Fruit fly (Drosophila melanogaster) whole organism, embryonic: ENCODE measurements around the gene Tep4.

ENCODE experiments used
- Abd-B ChIP-seq: fragments of 200-800 bp; sonication (Bioruptor generic); optimal IDR thresholded peaks from 2 replicates; lab custom pipeline; 2018; ENCODE audit warnings: missing biosample characterization, mild to moderate bottlenecking, missing genetic modification characterization, moderate library complexity
- B-H2 ChIP-seq: fragments of 200-800 bp; sonication (Bioruptor generic); optimal IDR thresholded peaks from 2 replicates; lab custom pipeline; 2018; ENCODE audit warnings: missing biosample characterization, mild to moderate bottlenecking, missing genetic modification characterization
- Bdp1 ChIP-seq: fragments of 200-800 bp; sonication (Bioruptor generic); optimal IDR thresholded peaks from 3 replicates; lab custom pipeline; 2016; ENCODE audit warnings: missing biosample characterization, missing genetic modification characterization
- CG10431 ChIP-seq: fragments of 200-800 bp; sonication (Bioruptor generic); optimal IDR thresholded peaks from 3 replicates; lab custom pipeline; 2018; ENCODE audit warnings: missing biosample characterization, mild to moderate bottlenecking, missing genetic modification characterization
- CG11504 ChIP-seq: fragments of 200-800 bp; sonication (Bioruptor generic); optimal IDR thresholded peaks from 3 replicates; lab custom pipeline; 2019; ENCODE audit warnings: missing biosample characterization, mild to moderate bottlenecking, missing genetic modification characterization, moderate library complexity
- CG1233 ChIP-seq: fragments of 200-800 bp; sonication (Bioruptor generic); optimal IDR thresholded peaks from 4 replicates; lab custom pipeline; 2018; ENCODE audit warnings: missing biosample characterization, mild to moderate bottlenecking, missing genetic modification characterization
- CG13123 ChIP-seq: fragments of 200-800 bp; sonication (Bioruptor generic); optimal IDR thresholded peaks from 2 replicates; lab custom pipeline; 2016; ENCODE audit warnings: missing biosample characterization, missing genetic modification characterization
- CG13296 ChIP-seq: fragments of 200-800 bp; sonication (Bioruptor generic); optimal IDR thresholded peaks from 3 replicates; lab custom pipeline; 2018; ENCODE audit warnings: missing biosample characterization, mild to moderate bottlenecking, missing genetic modification characterization
- CG14441 ChIP-seq: fragments of 200-800 bp; sonication (Bioruptor generic); IDR thresholded peaks from 2 replicates; pipeline ENCODE4 v1.3.6; 2022; ENCODE audit warnings: missing biosample characterization, missing genetic modification characterization
- CG17359 ChIP-seq: fragments of 200-800 bp; sonication (Bioruptor generic); optimal IDR thresholded peaks from 3 replicates; lab custom pipeline; 2018; ENCODE audit warnings: missing biosample characterization, mild to moderate bottlenecking, missing genetic modification characterization, moderate library complexity
- CG18476 ChIP-seq: fragments of 200-800 bp; sonication (Bioruptor generic); optimal IDR thresholded peaks from 2 replicates; lab custom pipeline; 2016; ENCODE audit warnings: missing biosample characterization, mild to moderate bottlenecking, missing genetic modification characterization
- CG18764 ChIP-seq: fragments of 200-800 bp; sonication (Bioruptor generic); optimal IDR thresholded peaks from 3 replicates; lab custom pipeline; 2016; ENCODE audit warnings: missing biosample characterization, missing genetic modification characterization
- CG2875 ChIP-seq: fragments of 200-800 bp; sonication (Bioruptor generic); optimal IDR thresholded peaks from 2 replicates; lab custom pipeline; 2017; ENCODE audit warnings: missing biosample characterization, mild to moderate bottlenecking, missing genetic modification characterization, missing genetic modification reagents
- CG30020 ChIP-seq: fragments of 200-800 bp; optimal IDR thresholded peaks from 2 replicates; lab custom pipeline; 2019; ENCODE audit warnings: missing biosample characterization, mild to moderate bottlenecking, missing genetic modification characterization, moderate library complexity
- CG33213 ChIP-seq: fragments of 200-800 bp; sonication (Bioruptor generic); optimal IDR thresholded peaks from 3 replicates; lab custom pipeline; 2016; ENCODE audit warnings: missing biosample characterization, missing genetic modification characterization
- CG34224 ChIP-seq: fragments of 200-800 bp; sonication (Bioruptor generic); IDR thresholded peaks from 3 replicates; pipeline ENCODE4 v1.3.6; 2022; ENCODE audit warnings: missing biosample characterization, missing genetic modification characterization; ENCODE audit not compliant: partially characterized antibody
- CG4282 ChIP-seq: fragments of 200-800 bp; sonication (Bioruptor generic); optimal IDR thresholded peaks from 2 replicates; lab custom pipeline; 2016; ENCODE audit warnings: missing biosample characterization, missing genetic modification characterization
- CG43689 ChIP-seq: fragments of 200-800 bp; sonication (Bioruptor generic); IDR thresholded peaks from 2 replicates; pipeline ENCODE4 v1.3.6; 2022; ENCODE audit warnings: missing biosample characterization, missing genetic modification characterization
- CG9215 ChIP-seq: fragments of 200-800 bp; sonication (Bioruptor generic); IDR thresholded peaks from 2 replicates; pipeline ENCODE4 v1.3.6; 2022; ENCODE audit warnings: missing biosample characterization, missing genetic modification characterization
- CG9876 ChIP-seq: fragments of 200-800 bp; sonication (Bioruptor generic); optimal IDR thresholded peaks from 2 replicates; lab custom pipeline; 2016; ENCODE audit warnings: missing biosample characterization, missing genetic modification characterization
- CrebB ChIP-seq: fragments of 200-800 bp; sonication (Bioruptor generic); optimal IDR thresholded peaks from 3 replicates; lab custom pipeline; 2018; ENCODE audit warnings: missing biosample characterization, mild to moderate bottlenecking, missing genetic modification characterization
- Dfd ChIP-seq, 2 experiments: fragments of >200 bp; optimal IDR thresholded peaks; 2 replicates each; lab custom pipeline; 2017; ENCODE audit warnings: missing biosample characterization in 2 of 2, missing genetic modification characterization in 2 of 2
- Ets97D ChIP-seq: fragments of 200-800 bp; sonication (Bioruptor generic); optimal IDR thresholded peaks from 3 replicates; lab custom pipeline; 2016; ENCODE audit warnings: missing biosample characterization, missing genetic modification characterization
- Fer2 ChIP-seq: fragments of 200-800 bp; sonication (Bioruptor generic); optimal IDR thresholded peaks from 2 replicates; lab custom pipeline; 2018; ENCODE audit warnings: missing biosample characterization, mild to moderate bottlenecking, missing genetic modification characterization, moderate library complexity
- Fer3 ChIP-seq: fragments of 200-800 bp; sonication (Bioruptor generic); optimal IDR thresholded peaks from 2 replicates; lab custom pipeline; 2018; ENCODE audit warnings: missing biosample characterization, mild to moderate bottlenecking, missing genetic modification characterization, moderate library complexity
- H15 ChIP-seq: fragments of 200-800 bp; sonication (Bioruptor generic); IDR thresholded peaks from 3 replicates; pipeline ENCODE4 v1.3.6; 2022; ENCODE audit warnings: missing biosample characterization, missing genetic modification characterization
- HLH4C ChIP-seq: fragments of 200-800 bp; sonication (Bioruptor generic); IDR thresholded peaks from 3 replicates; pipeline ENCODE4 v1.3.6; 2022; ENCODE audit warnings: missing biosample characterization, missing genetic modification characterization; ENCODE audit not compliant: partially characterized antibody
- NFAT ChIP-seq: fragments of 200-800 bp; sonication (Bioruptor generic); IDR thresholded peaks from 2 replicates; pipeline ENCODE4 v1.3.6; 2022; ENCODE audit warnings: missing biosample characterization, missing genetic modification characterization
- Nf-YC ChIP-seq: fragments of 200-800 bp; optimal IDR thresholded peaks from 3 replicates; lab custom pipeline; 2019; ENCODE audit warnings: missing biosample characterization, mild to moderate bottlenecking, missing genetic modification characterization, moderate library complexity
- Oli ChIP-seq: fragments of 200-800 bp; sonication (Bioruptor generic); optimal IDR thresholded peaks from 2 replicates; lab custom pipeline; 2018; ENCODE audit warnings: missing biosample characterization, mild to moderate bottlenecking, missing genetic modification characterization, moderate library complexity
- Poxn ChIP-seq: fragments of 200-800 bp; sonication (Bioruptor generic); IDR thresholded peaks from 2 replicates; pipeline ENCODE4 v1.3.6; 2022; ENCODE audit warnings: missing biosample characterization, missing genetic modification characterization
- Ptx1 ChIP-seq: fragments of 200-800 bp; sonication (Bioruptor generic); IDR thresholded peaks from 2 replicates; pipeline ENCODE4 v1.3.6; 2022; ENCODE audit warnings: missing biosample characterization, missing genetic modification characterization
- Rfx ChIP-seq: fragments of 200-800 bp; sonication (Bioruptor generic); IDR thresholded peaks from 2 replicates; pipeline ENCODE4 v1.3.6; 2022; ENCODE audit warnings: missing biosample characterization, missing genetic modification characterization
- Scr ChIP-seq: fragments of 200-800 bp; sonication (Bioruptor generic); IDR thresholded peaks from 2 replicates; pipeline ENCODE4 v1.3.6; 2022; ENCODE audit warnings: missing biosample characterization, missing genetic modification characterization; ENCODE audit not compliant: partially characterized antibody
- Side ChIP-seq: fragments of 200-800 bp; sonication (Bioruptor generic); optimal IDR thresholded peaks from 2 replicates; lab custom pipeline; 2016; ENCODE audit warnings: missing biosample characterization, missing genetic modification characterization
- Vsx1 ChIP-seq: fragments of 200-800 bp; sonication (Bioruptor generic); optimal IDR thresholded peaks from 2 replicates; lab custom pipeline; 2017; ENCODE audit warnings: missing biosample characterization, mild to moderate bottlenecking, missing genetic modification characterization, missing genetic modification reagents
- aop ChIP-seq: fragments of 200-800 bp; sonication (Bioruptor generic); IDR thresholded peaks from 2 replicates; pipeline ENCODE4 v1.3.6; 2022; ENCODE audit warnings: missing biosample characterization, missing genetic modification characterization
- ap ChIP-seq: fragments of 200-800 bp; sonication (Bioruptor generic); IDR thresholded peaks from 2 replicates; pipeline ENCODE4 v1.3.6; 2022; ENCODE audit warnings: missing biosample characterization, missing genetic modification characterization
- ase ChIP-seq: fragments of 200-800 bp; sonication (Bioruptor generic); IDR thresholded peaks from 3 replicates; pipeline ENCODE4 v1.3.6; 2022; ENCODE audit warnings: missing biosample characterization, missing genetic modification characterization
- ato ChIP-seq: fragments of 200-800 bp; sonication (Bioruptor generic); IDR thresholded peaks from 2 replicates; pipeline ENCODE4 v1.3.6; 2022; ENCODE audit warnings: missing biosample characterization, missing genetic modification characterization; ENCODE audit not compliant: partially characterized antibody
- bsh ChIP-seq, 2 experiments: fragments of 200-800 bp; sonication (Bioruptor generic); optimal IDR thresholded peaks; 2 replicates each; lab custom pipeline; 2017 to 2018; ENCODE audit warnings: mild to moderate bottlenecking in 2 of 2, missing biosample characterization in 2 of 2, missing genetic modification characterization in 2 of 2, moderate library complexity in 1 of 2
- emc ChIP-seq: fragments of 200-800 bp; sonication (Bioruptor generic); optimal IDR thresholded peaks from 2 replicates; lab custom pipeline; 2016; ENCODE audit warnings: missing biosample characterization, missing genetic modification characterization
- ems ChIP-seq: fragments of 200-800 bp; sonication (Bioruptor generic); optimal IDR thresholded peaks from 3 replicates; lab custom pipeline; 2016; ENCODE audit warnings: missing biosample characterization, missing genetic modification characterization
- esg ChIP-seq: fragments of 200-800 bp; sonication (Bioruptor generic); conservative IDR thresholded peaks from 2 replicates; pipeline ENCODE4 v1.3.6; 2022; ENCODE audit warnings: missing biosample characterization, missing genetic modification characterization
- eyg ChIP-seq: fragments of 200-800 bp; sonication (Bioruptor generic); optimal IDR thresholded peaks from 3 replicates; lab custom pipeline; 2016; ENCODE audit warnings: missing biosample characterization, missing genetic modification characterization
- gem ChIP-seq: fragments of 200-800 bp; sonication (Bioruptor generic); optimal IDR thresholded peaks from 2 replicates; lab custom pipeline; 2019; ENCODE audit warnings: missing biosample characterization, mild to moderate bottlenecking, missing genetic modification characterization, moderate library complexity
- jing ChIP-seq: fragments of 200-800 bp; sonication (Bioruptor generic); optimal IDR thresholded peaks from 2 replicates; lab custom pipeline; 2018; ENCODE audit warnings: missing biosample characterization, mild to moderate bottlenecking, missing genetic modification characterization
- luna ChIP-seq: fragments of 200-800 bp; sonication (Bioruptor generic); optimal IDR thresholded peaks from 2 replicates; lab custom pipeline; 2016; ENCODE audit warnings: missing biosample characterization, missing genetic modification characterization
- slou ChIP-seq: fragments of 200-800 bp; sonication (Bioruptor generic); optimal IDR thresholded peaks from 3 replicates; lab custom pipeline; 2016; ENCODE audit warnings: missing biosample characterization, missing genetic modification characterization
- zen ChIP-seq: fragments of 200-800 bp; sonication (Bioruptor generic); optimal IDR thresholded peaks from 3 replicates; lab custom pipeline; 2018; ENCODE audit warnings: missing biosample characterization, mild to moderate bottlenecking, missing genetic modification characterization, moderate library complexity
- zf30C ChIP-seq: fragments of 200-800 bp; sonication (Bioruptor generic); optimal IDR thresholded peaks from 3 replicates; lab custom pipeline; 2018; ENCODE audit warnings: missing biosample characterization, mild to moderate bottlenecking, missing genetic modification characterization

Gene Tep4

dm6 chr2L:19528308-19528707 lies 20.0 kb upstream of the Tep4 start (continued):
- TF ChIP-seq CG10431 (GFP tag; lab: Kevin White, UChicago) = peak; percentile 15
- TF ChIP-seq Ets97D = peak; percentile 84
- peak; percentile 98 for TF ChIP-seq CG13296 (GFP tag; lab: Kevin White, UChicago)
- peak; percentile 93 for TF ChIP-seq CG17359 (tag; lab: Kevin White, UChicago)
- peak; percentile 88 to 96 for TF ChIP-seq bsh (GFP tag; optimal IDR thresholded peaks at IDR 0.05; lab: Kevin White, UChicago)
- peak; percentile 96 for TF ChIP-seq B-H2 (GFP tag; lab: Kevin White, UChicago)
- TF ChIP-seq Dfd (GFP tag; optimal IDR thresholded peaks at IDR 0.05; lab: Kevin White, UChicago) = peak in 1 of 2 experiments; percentile 29
- TF ChIP-seq Ptx1 (GFP tag; lab: Robert Waterston, UW) = peak; percentile 97
- peak; percentile 97 for TF ChIP-seq NFAT
- no peak for TF ChIP-seq ato (GFP tag; lab: Robert Waterston, UW)
- peak; percentile 93 for TF ChIP-seq esg (GFP tag; lab: Robert Waterston, UW)
- TF ChIP-seq gem = peak; percentile 97
- TF ChIP-seq CG1233 (GFP tag; lab: Kevin White, UChicago) = peak; percentile 94
- peak; percentile 83 for TF ChIP-seq CG43689 (GFP tag; lab: Robert Waterston, UW)
- TF ChIP-seq Bdp1 (GFP tag; lab: Kevin White, UChicago) = peak; percentile 81
- TF ChIP-seq H15 = peak; percentile 93
- peak; percentile 93 for TF ChIP-seq eyg (GFP tag; lab: Kevin White, UChicago)
- peak; percentile 97 for TF ChIP-seq CrebB (tag; lab: Kevin White, UChicago)
- peak; percentile 85 for TF ChIP-seq Abd-B (GFP tag; lab: Kevin White, UChicago)
- TF ChIP-seq CG14441 = peak; percentile 97
- TF ChIP-seq CG30020 (tag; lab: Kevin White, UChicago) = peak; percentile 39
- TF ChIP-seq emc (GFP tag; lab: Kevin White, UChicago) = peak; percentile 94
- TF ChIP-seq Scr (GFP tag; lab: Robert Waterston, UW) = no peak
- TF ChIP-seq CG4282 (GFP tag; lab: Kevin White, UChicago) = peak; percentile 89
- peak; percentile 67 for TF ChIP-seq jing (GFP tag; lab: Kevin White, UChicago)
- TF ChIP-seq zf30C = no peak
- peak; percentile 93 for TF ChIP-seq ase (GFP tag; lab: Robert Waterston, UW)
- peak; percentile 86 for TF ChIP-seq CG13123
- TF ChIP-seq zen (tag; lab: Kevin White, UChicago) = peak; percentile 78
- peak; percentile 99 for TF ChIP-seq Rfx (GFP tag; lab: Robert Waterston, UW)
- TF ChIP-seq CG11504 (tag; lab: Kevin White, UChicago) = peak; percentile 93
- peak; percentile 94 for TF ChIP-seq luna (GFP tag; lab: Kevin White, UChicago)
- TF ChIP-seq CG2875 (GFP tag; lab: Kevin White, UChicago) = peak; percentile 60
- peak; percentile 91 for TF ChIP-seq CG18476 (GFP tag; lab: Kevin White, UChicago)
- TF ChIP-seq Fer2 (tag; lab: Kevin White, UChicago) = peak; percentile 93
- TF ChIP-seq Poxn (GFP tag; lab: Robert Waterston, UW) = peak; percentile 96
- TF ChIP-seq Side (GFP tag; lab: Kevin White, UChicago) = peak; percentile 94
- no peak for TF ChIP-seq CG34224 (GFP tag; lab: Robert Waterston, UW)
- no peak for TF ChIP-seq HLH4C (GFP tag; lab: Robert Waterston, UW)
- TF ChIP-seq CG9215 (GFP tag; lab: Robert Waterston, UW) = peak; percentile 95
- TF ChIP-seq ap (GFP tag; lab: Robert Waterston, UW) = peak; percentile 81
- peak; percentile 90 for TF ChIP-seq CG9876 (GFP tag; lab: Kevin White, UChicago)
- peak; percentile 79 for TF ChIP-seq CG18764
- peak; percentile 80 for TF ChIP-seq Nf-YC (tag; lab: Kevin White, UChicago)
- peak; percentile 89 for TF ChIP-seq slou (GFP tag; lab: Kevin White, UChicago)
- peak; percentile 92 for TF ChIP-seq Oli (tag; lab: Kevin White, UChicago)
- peak; percentile 87 for TF ChIP-seq Vsx1 (GFP tag; lab: Kevin White, UChicago)
- peak; percentile 96 for TF ChIP-seq ems (GFP tag; lab: Kevin White, UChicago)
- TF ChIP-seq Fer3 = peak; percentile 98
- peak; percentile 94 for TF ChIP-seq CG33213 (GFP tag; lab: Kevin White, UChicago)
- TF ChIP-seq aop = no peak; the same call in 1 of the 2 replicates
